Fruit fly (Drosophila melanogaster) Kc167 (cell line): Measurements from ENCODE around the gene CG17834.

ENCODE experiments used
- Myc ChIP-seq: fragments of >200 bp; optimal IDR thresholded peaks from 2 replicates; lab custom pipeline; 2017; ENCODE audit warnings: missing external identifiers
- Sin3A ChIP-seq: fragments of >200 bp; optimal IDR thresholded peaks from 2 replicates; lab custom pipeline; 2018; ENCODE audit warnings: missing external identifiers
- h ChIP-seq: fragments of >200 bp; optimal IDR thresholded peaks from 3 replicates; lab custom pipeline; 2018; ENCODE audit warnings: missing external identifiers
- insv ChIP-seq: fragments of >200 bp; optimal IDR thresholded peaks from 3 replicates; lab custom pipeline; 2018; ENCODE audit warnings: missing external identifiers
- psq ChIP-seq: fragments of >200 bp; optimal IDR thresholded peaks from 2 replicates; lab custom pipeline; 2017; ENCODE audit warnings: missing external identifiers
- ttk ChIP-seq: sonication (Bioruptor generic); optimal IDR thresholded peaks from 2 replicates; lab custom pipeline; 2017; ENCODE audit warnings: missing external identifiers

The CG17834 gene

dm6 chr2L:8570408-8571072 is 41.6 kb downstream of the CG17834 start:
- TF ChIP-seq h (lab: Kevin White, UChicago) (no peak), Myc (lab: Kevin White, UChicago) (no peak), Sin3A (lab: Kevin White, UChicago) (no peak), insv (lab: Kevin White, UChicago) (no peak), ttk (no peak), psq (lab: Kevin White, UChicago) (no peak)

- no peak for TF ChIP-seq h (lab: Kevin White, UChicago)
- no peak for TF ChIP-seq Sin3A (lab: Kevin White, UChicago)
- TF ChIP-seq Myc (lab: Kevin White, UChicago) = no peak
- no peak for TF ChIP-seq insv (lab: Kevin White, UChicago)
- no peak for TF ChIP-seq ttk
- no peak for TF ChIP-seq psq (lab: Kevin White, UChicago)
Observed at dm6 chr2L:8572900-8573299, 44.0 kb downstream of the CG17834 start.

dm6 chr2L:8574258-8574657 is 45.3 kb downstream of the CG17834 start:
- no peak for TF ChIP-seq insv (lab: Kevin White, UChicago)
- no peak for TF ChIP-seq Myc (lab: Kevin White, UChicago)
- TF ChIP-seq Sin3A (lab: Kevin White, UChicago) = no peak
- no peak for TF ChIP-seq psq (lab: Kevin White, UChicago)
- TF ChIP-seq h (lab: Kevin White, UChicago) = no peak
- TF ChIP-seq ttk = no peak

- TF ChIP-seq insv (lab: Kevin White, UChicago) (no peak), Myc (lab: Kevin White, UChicago) (no peak), Sin3A (lab: Kevin White, UChicago) (no peak)
Observed at dm6 chr2L:8574947-8575346, 46.0 kb downstream of the CG17834 start.

dm6 chr2L:8576496-8577000 is 47.6 kb downstream of the CG17834 start:
- TF ChIP-seq Sin3A (lab: Kevin White, UChicago) (no peak), h (lab: Kevin White, UChicago) (no peak), insv (lab: Kevin White, UChicago) (no peak), ttk (no peak), psq (lab: Kevin White, UChicago) (no peak), Myc (lab: Kevin White, UChicago) (no peak)

dm6 chr2L:8579886-8580285 is 50.9 kb downstream of the CG17834 start:
- TF ChIP-seq Sin3A (lab: Kevin White, UChicago) = no peak
- no peak for TF ChIP-seq h (lab: Kevin White, UChicago)
- TF ChIP-seq psq (lab: Kevin White, UChicago) = no peak
- TF ChIP-seq ttk = no peak
- no peak for TF ChIP-seq insv (lab: Kevin White, UChicago)
- no peak for TF ChIP-seq Myc (lab: Kevin White, UChicago)

dm6 chr2L:8583161-8583560 is 54.2 kb downstream of the CG17834 start:
- no peak for TF ChIP-seq Myc (lab: Kevin White, UChicago)
- no peak for TF ChIP-seq psq (lab: Kevin White, UChicago)
- no peak for TF ChIP-seq insv (lab: Kevin White, UChicago)
- TF ChIP-seq ttk = no peak
- TF ChIP-seq h (lab: Kevin White, UChicago) = no peak
- TF ChIP-seq Sin3A (lab: Kevin White, UChicago) = no peak

dm6 chr2L:8585027-8585701 is 56.2 kb downstream of the CG17834 start:
- no peak for TF ChIP-seq ttk
- no peak for TF ChIP-seq insv (lab: Kevin White, UChicago)
- TF ChIP-seq Sin3A (lab: Kevin White, UChicago) = no peak
- TF ChIP-seq psq (lab: Kevin White, UChicago) = no peak
- TF ChIP-seq Myc (lab: Kevin White, UChicago) = no peak
- no peak for TF ChIP-seq h (lab: Kevin White, UChicago)

dm6 chr2L:8587911-8588310 is 59.0 kb downstream of the CG17834 start:
- TF ChIP-seq Sin3A (lab: Kevin White, UChicago) (no peak), h (lab: Kevin White, UChicago) (no peak), insv (lab: Kevin White, UChicago) (no peak), ttk (no peak), Myc (lab: Kevin White, UChicago) (no peak), psq (lab: Kevin White, UChicago) (no peak)

dm6 chr2L:8588776-8589175 is 59.8 kb downstream of the CG17834 start:
- TF ChIP-seq h (lab: Kevin White, UChicago) (no peak), Sin3A (lab: Kevin White, UChicago) (no peak), insv (lab: Kevin White, UChicago) (no peak), psq (lab: Kevin White, UChicago) (no peak), ttk (no peak), Myc (lab: Kevin White, UChicago) (no peak)
